Fruit fly (Drosophila melanogaster) ovary, adult (tissue): ENCODE results near the gene CG4267.

Source experiments
- CG17801 ChIP-seq: fragments of 200-800 bp; optimal IDR thresholded peaks from 2 replicates; lab custom pipeline; 2019; ENCODE audit warnings: missing biosample characterization, mild to moderate bottlenecking, missing genetic modification characterization, moderate library complexity; ENCODE audit not compliant: partially characterized antibody

Gene CG4267

dm6 chr2L:2287807-2288206 lies 45.6 kb downstream of the CG4267 start, which contains the start of gene CG42658:
TSS of gene CG42658 (minus strand) at chr2L:2287907.
- TF ChIP-seq CG17801 (GFP tag; lab: Kevin White, UChicago): no peak

dm6 chr2L:2289316-2289715 lies 47.1 kb downstream of the CG4267 start, which contains the start of gene CG17237:
TSS of gene CG17237 (minus strand) at chr2L:2289416.
- TF ChIP-seq CG17801 (GFP tag; lab: Kevin White, UChicago): no peak

- no peak for TF ChIP-seq CG17801 (GFP tag; lab: Kevin White, UChicago)
These were observed 48.5 kb downstream of the CG4267 start, which contains the start of gene robl22E for dm6 chr2L:2290638-2291037. TSS of gene robl22E (minus strand) at chr2L:2290738.
